Worm (Caenorhabditis elegans) whole organism, late embryonic: Measurements from ENCODE around the gene irld-65.

Experiments used
- ama-1 ChIP-seq: fragments of 150-350 bp; optimal IDR thresholded peaks from 2 replicates; lab custom pipeline; 2014
- tbx-2 ChIP-seq: sonication (generic microtip); optimal IDR thresholded peaks from 2 replicates; lab custom pipeline; 2016; ENCODE audit warnings: missing genetic modification characterization, missing compliant biosample characterization

DNA sequence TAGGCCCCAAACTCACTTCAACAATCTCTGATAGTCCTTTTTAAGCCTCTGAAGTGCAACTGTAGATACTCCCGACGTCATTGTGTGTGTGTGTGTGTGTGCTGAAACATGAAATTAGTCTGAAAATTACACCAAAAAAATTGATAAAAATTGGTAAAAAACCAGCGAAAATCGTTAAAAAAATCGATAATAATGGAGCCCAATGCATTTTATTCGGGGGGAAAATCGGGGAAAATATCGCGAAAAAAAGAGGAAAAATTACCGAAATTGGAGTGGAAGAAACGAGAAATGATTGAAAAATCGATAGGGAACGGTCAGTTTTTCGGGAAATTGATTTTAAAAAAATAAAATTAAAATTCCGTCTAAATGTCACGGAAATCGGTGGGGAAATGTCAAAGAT lies 37.5 kb downstream of the irld-65 start, which contains the start of gene ubc-26:
- TF ChIP-seq tbx-2 (tag; lab: Kevin White, UChicago) (no peak), ama-1 (lab: Kevin White, UChicago) (no peak)
